Fruit fly (Drosophila melanogaster): ENCODE results near the gene Cdep.
A peak's percentile ranks its signal among the peaks of the same experiment; 100 is the strongest.

The Cdep gene

dm6 chr3R:4886086-4886812, 24.1 kb upstream of the Cdep start:
- no peak for TF ChIP-seq Hr39 (optimal IDR thresholded peaks at IDR 0.05)
- TF ChIP-seq shn (GFP tag; optimal IDR thresholded peaks at IDR 0.05) = peak; percentile 21
- peak; percentile 63 for TF ChIP-seq Atf3 (GFP tag; optimal IDR thresholded peaks at IDR 0.05)
- TF ChIP-seq org-1 (GFP tag; optimal IDR thresholded peaks at IDR 0.05) = peak; percentile 25
- no peak for TF ChIP-seq emc (GFP tag; optimal IDR thresholded peaks at IDR 0.05)
- TF ChIP-seq tna (GFP tag; IDR thresholded peaks at IDR 0.05; ENCODE audit: partially characterized antibody) = no peak
- TF ChIP-seq Neu2 (GFP tag; optimal IDR thresholded peaks at IDR 0.05; ENCODE audit: borderline replicate concordance) = no peak
- TF ChIP-seq jigr1 (GFP tag; IDR thresholded peaks at IDR 0.05) = no peak
- TF ChIP-seq CG14050 (GFP tag; IDR thresholded peaks at IDR 0.05) = peak; percentile 27; the same call in 1 of the 3 replicates
- peak; percentile 53 for TF ChIP-seq Spps (tag; optimal IDR thresholded peaks at IDR 0.05)
- no peak for TF ChIP-seq mld (GFP tag; IDR thresholded peaks at IDR 0.05; ENCODE audit: partially characterized antibody)
- TF ChIP-seq repo (GFP tag; optimal IDR thresholded peaks at IDR 0.05) = peak; percentile 61
- peak; percentile 20 for TF ChIP-seq CG10274 (GFP tag; optimal IDR thresholded peaks at IDR 0.05)
- peak; percentile 65 for TF ChIP-seq lab (GFP tag; optimal IDR thresholded peaks at IDR 0.05)
- peak; percentile 66 for TF ChIP-seq Mes4 (GFP tag; optimal IDR thresholded peaks at IDR 0.05)
- no peak for TF ChIP-seq Tbp (GFP tag; optimal IDR thresholded peaks at IDR 0.05)
- TF ChIP-seq grau (tag; optimal IDR thresholded peaks at IDR 0.05) = peak; percentile 68
- TF ChIP-seq CG16779 (GFP tag; IDR thresholded peaks at IDR 0.05) = no peak
- peak; percentile 63 for TF ChIP-seq CG13424 (tag; optimal IDR thresholded peaks at IDR 0.05)
- peak; percentile 55 for TF ChIP-seq CG10654 (GFP tag; optimal IDR thresholded peaks at IDR 0.05)
- no peak for TF ChIP-seq CG34224 (GFP tag; IDR thresholded peaks at IDR 0.05; ENCODE audit: partially characterized antibody)
- peak; percentile 66 for TF ChIP-seq Sox102F (GFP tag; optimal IDR thresholded peaks at IDR 0.05)
- TF ChIP-seq onecut (GFP tag; IDR thresholded peaks at IDR 0.05) = peak; percentile 69
- no peak for TF ChIP-seq CG6765 (GFP tag; optimal IDR thresholded peaks at IDR 0.05)
- no peak for TF ChIP-seq CG13287 (GFP tag; IDR thresholded peaks at IDR 0.05; ENCODE audit: partially characterized antibody)
- peak; percentile 74 for TF ChIP-seq CG9727 (GFP tag; optimal IDR thresholded peaks at IDR 0.05)
- TF ChIP-seq MESR4 (GFP tag; optimal IDR thresholded peaks at IDR 0.05) = no peak
- peak; percentile 16 for TF ChIP-seq CG12071 (GFP tag; optimal IDR thresholded peaks at IDR 0.05)
- peak in 1 of 2 experiments; percentile 7 for TF ChIP-seq crp (GFP tag; optimal IDR thresholded peaks at IDR 0.05)
- TF ChIP-seq br (optimal IDR thresholded peaks at IDR 0.05) = no peak
- TF ChIP-seq fd96Cb (tag; optimal IDR thresholded peaks at IDR 0.05) = peak; percentile 78
- TF ChIP-seq CG17912 (GFP tag; optimal IDR thresholded peaks at IDR 0.05) = no peak
- peak; percentile 91 for TF ChIP-seq sens (GFP tag)
- TF ChIP-seq ATbp (GFP tag; optimal IDR thresholded peaks at IDR 0.05) = peak; percentile 76
- peak; percentile 46; the same call in 1 of the 2 replicates for TF ChIP-seq dati (GFP tag; IDR thresholded peaks at IDR 0.05)
- peak; percentile 47; the same call in 1 of the 2 replicates for TF ChIP-seq ttk (GFP tag; IDR thresholded peaks at IDR 0.05)
- TF ChIP-seq sc (optimal IDR thresholded peaks at IDR 0.05) = no peak
- TF ChIP-seq sc (GFP tag; optimal IDR thresholded peaks at IDR 0.05) = peak; percentile 30
- no peak for TF ChIP-seq Fer2 (tag; optimal IDR thresholded peaks at IDR 0.05)
- 0 out of 2 replicates have a peak, but pooled peaks have one; percentile 31 for TF ChIP-seq CG9215 (GFP tag; IDR thresholded peaks at IDR 0.05)
- peak; percentile 77 for TF ChIP-seq vvl (GFP tag; IDR thresholded peaks at IDR 0.05)
- TF ChIP-seq Dll (GFP tag; IDR thresholded peaks at IDR 0.05; ENCODE audit: partially characterized antibody) = no peak
- peak; percentile 46; the same call in 1 of the 2 replicates for TF ChIP-seq Gsc (GFP tag; IDR thresholded peaks at IDR 0.05)
- peak; percentile 63 for TF ChIP-seq CG1233 (GFP tag; optimal IDR thresholded peaks at IDR 0.05)
- TF ChIP-seq crc (GFP tag; optimal IDR thresholded peaks at IDR 0.05) = peak; percentile 51
- no peak; the same call in 2 of the 3 replicates for TF ChIP-seq so (GFP tag; IDR thresholded peaks at IDR 0.05)
- peak; percentile 38 for TF ChIP-seq Meics (GFP tag; optimal IDR thresholded peaks at IDR 0.05)
- TF ChIP-seq odd (GFP tag; optimal IDR thresholded peaks at IDR 0.05) = peak; percentile 38
- peak; percentile 46 for TF ChIP-seq CG4282 (GFP tag; optimal IDR thresholded peaks at IDR 0.05)
- no peak for TF ChIP-seq insv (GFP tag; optimal IDR thresholded peaks at IDR 0.05)
